Worm (Caenorhabditis elegans) whole organism, L2 larva: ENCODE measurements around the gene srb-5.

Source experiments
- C34F6.9 ChIP-seq: fragments of 150-350 bp; optimal IDR thresholded peaks from 2 replicates; lab custom pipeline; 2014; ENCODE audit warnings: missing biosample characterization, missing genetic modification characterization
- R02D3.7 ChIP-seq: fragments of 150-350 bp; optimal IDR thresholded peaks from 2 replicates; lab custom pipeline; 2014; ENCODE audit warnings: missing biosample characterization, missing genetic modification characterization
- Y55F3AM.14 ChIP-seq: fragments of 200-800 bp; sonication (Bioruptor generic); optimal IDR thresholded peaks from 2 replicates; lab custom pipeline; 2018; ENCODE audit warnings: mild to moderate bottlenecking, missing genetic modification characterization, missing compliant biosample characterization
- ZK546.5 ChIP-seq: sonication (generic microtip); optimal IDR thresholded peaks from 2 replicates; lab custom pipeline; 2017; ENCODE audit warnings: missing biosample characterization, missing genetic modification characterization
- alr-1 ChIP-seq: fragments of 150-350 bp; optimal IDR thresholded peaks from 2 replicates; lab custom pipeline; 2014; ENCODE audit warnings: missing biosample characterization, missing genetic modification characterization
- aly-2 ChIP-seq: fragments of 150-350 bp; optimal IDR thresholded peaks from 2 replicates; lab custom pipeline; 2014; ENCODE audit warnings: missing biosample characterization, missing genetic modification characterization
- ama-1 ChIP-seq: fragments of 150-350 bp; optimal IDR thresholded peaks from 2 replicates; lab custom pipeline; 2018; ENCODE audit warnings: inconsistent platforms
- ceh-16 ChIP-seq: fragments of 150-350 bp; optimal IDR thresholded peaks from 2 replicates; lab custom pipeline; 2014; ENCODE audit warnings: missing biosample characterization, missing genetic modification characterization
- crh-2 ChIP-seq: sonication (generic microtip); optimal IDR thresholded peaks from 2 replicates; lab custom pipeline; 2017; ENCODE audit warnings: missing biosample characterization, missing genetic modification characterization
- dmd-4 ChIP-seq: sonication (generic microtip); optimal IDR thresholded peaks from 2 replicates; lab custom pipeline; 2017; ENCODE audit warnings: missing biosample characterization, missing genetic modification characterization
- elt-1 ChIP-seq: fragments of 150-350 bp; optimal IDR thresholded peaks from 2 replicates; lab custom pipeline; 2014; ENCODE audit warnings: missing biosample characterization, missing genetic modification characterization
- fos-1 ChIP-seq: fragments of 150-350 bp; optimal IDR thresholded peaks from 2 replicates; lab custom pipeline; 2014; ENCODE audit warnings: missing biosample characterization, missing genetic modification characterization
- gmeb-1 ChIP-seq: fragments of 150-350 bp; optimal IDR thresholded peaks from 2 replicates; lab custom pipeline; 2014; ENCODE audit warnings: missing biosample characterization, missing genetic modification characterization
- lin-11 ChIP-seq: fragments of 150-350 bp; sonication (generic microtip); optimal IDR thresholded peaks from 2 replicates; lab custom pipeline; 2014; ENCODE audit warnings: missing biosample characterization, missing genetic modification characterization, inconsistent platforms, mixed read lengths
- lin-13 ChIP-seq: fragments of 150-350 bp; optimal IDR thresholded peaks from 2 replicates; lab custom pipeline; 2014; ENCODE audit warnings: missing biosample characterization, missing genetic modification reagents, missing genetic modification characterization
- lin-39 ChIP-seq: fragments of 150-350 bp; optimal IDR thresholded peaks from 2 replicates; lab custom pipeline; 2014; ENCODE audit warnings: missing biosample characterization, missing genetic modification reagents, missing genetic modification characterization
- lsy-2 ChIP-seq, 2 experiments: fragments of 150-350 bp in 1 of 2; sonication (generic microtip) in 1 of 2; optimal IDR thresholded peaks; 2 replicates each; lab custom pipeline; 2014 to 2017; ENCODE audit warnings: missing biosample characterization in 2 of 2, missing genetic modification characterization in 2 of 2
- mab-5 ChIP-seq: fragments of 150-350 bp; optimal IDR thresholded peaks from 2 replicates; lab custom pipeline; 2014; ENCODE audit warnings: missing biosample characterization, missing genetic modification characterization
- mbf-1 ChIP-seq: sonication (generic microtip); optimal IDR thresholded peaks from 2 replicates; lab custom pipeline; 2017; ENCODE audit warnings: missing biosample characterization, missing genetic modification characterization
- mdl-1 ChIP-seq, 2 experiments: fragments of 150-350 bp in 1 of 2; sonication (generic microtip) in 1 of 2; optimal IDR thresholded peaks; 2 replicates each; lab custom pipeline; 2017; ENCODE audit warnings: missing biosample characterization in 2 of 2, missing genetic modification characterization in 2 of 2
- nhr-10 ChIP-seq: sonication (generic microtip); optimal IDR thresholded peaks from 2 replicates; lab custom pipeline; 2017; ENCODE audit warnings: missing biosample characterization, missing genetic modification characterization
- nhr-11 ChIP-seq: fragments of 150-350 bp; optimal IDR thresholded peaks from 2 replicates; lab custom pipeline; 2014; ENCODE audit warnings: missing biosample characterization, missing genetic modification characterization
- nhr-12 ChIP-seq: fragments of 150-350 bp; optimal IDR thresholded peaks from 2 replicates; lab custom pipeline; 2014; ENCODE audit warnings: missing biosample characterization, missing genetic modification characterization
- nhr-23 ChIP-seq: fragments of 150-350 bp; optimal IDR thresholded peaks from 2 replicates; lab custom pipeline; 2014; ENCODE audit warnings: missing biosample characterization, missing genetic modification reagents, missing genetic modification characterization
- nhr-237 ChIP-seq: fragments of 150-350 bp; optimal IDR thresholded peaks from 2 replicates; lab custom pipeline; 2014; ENCODE audit warnings: missing biosample characterization, missing genetic modification characterization
- nhr-25 ChIP-seq: fragments of 150-350 bp; sonication (generic microtip); optimal IDR thresholded peaks from 3 replicates; lab custom pipeline; 2014; ENCODE audit warnings: missing biosample characterization, missing genetic modification characterization
- nhr-6 ChIP-seq: fragments of 150-350 bp; optimal IDR thresholded peaks from 2 replicates; lab custom pipeline; 2014; ENCODE audit warnings: missing biosample characterization, missing genetic modification characterization
- peb-1 ChIP-seq: fragments of 150-350 bp; optimal IDR thresholded peaks from 2 replicates; lab custom pipeline; 2014; ENCODE audit warnings: missing biosample characterization, missing genetic modification characterization
- sem-4 ChIP-seq: fragments of 150-350 bp; optimal IDR thresholded peaks from 2 replicates; lab custom pipeline; 2014; ENCODE audit warnings: missing biosample characterization, missing genetic modification reagents, missing genetic modification characterization
- skn-1 ChIP-seq: sonication (generic microtip); optimal IDR thresholded peaks from 2 replicates; lab custom pipeline; 2017; ENCODE audit warnings: missing biosample characterization, missing genetic modification characterization
- sma-3 ChIP-seq: sonication (generic microtip); optimal IDR thresholded peaks from 2 replicates; lab custom pipeline; 2016; ENCODE audit warnings: missing genetic modification reagents, missing genetic modification characterization, missing compliant biosample characterization
- sma-9 ChIP-seq, 2 experiments: fragments of 150-350 bp in 1 of 2; sonication (generic microtip) in 1 of 2; optimal IDR thresholded peaks; 2 replicates each; lab custom pipeline; 2014 to 2016; ENCODE audit warnings: missing genetic modification characterization in 2 of 2, mild to moderate bottlenecking in 1 of 2, missing biosample characterization in 1 of 2, missing compliant biosample characterization in 1 of 2, missing genetic modification reagents in 1 of 2, moderate library complexity in 1 of 2
- snpc-4 ChIP-seq: fragments of 150-350 bp; optimal IDR thresholded peaks from 2 replicates; lab custom pipeline; 2014; ENCODE audit warnings: missing biosample characterization, missing genetic modification characterization
- unc-62 ChIP-seq: fragments of 150-350 bp; optimal IDR thresholded peaks from 2 replicates; lab custom pipeline; 2014; ENCODE audit warnings: missing biosample characterization, missing genetic modification reagents, missing genetic modification characterization
- ztf-1 ChIP-seq: fragments of 200-800 bp; sonication (Bioruptor generic); conservative IDR thresholded peaks from 2 replicates; pipeline ENCODE4 v1.3.6; 2022; ENCODE audit warnings: missing genetic modification characterization, missing compliant biosample characterization
- ztf-11 ChIP-seq: sonication (generic microtip); optimal IDR thresholded peaks from 2 replicates; lab custom pipeline; 2017; ENCODE audit warnings: missing biosample characterization, missing genetic modification characterization
- ztf-4 ChIP-seq: fragments of 150-350 bp; optimal IDR thresholded peaks from 2 replicates; lab custom pipeline; 2014; ENCODE audit warnings: missing biosample characterization, missing genetic modification characterization

Gene srb-5

DNA sequence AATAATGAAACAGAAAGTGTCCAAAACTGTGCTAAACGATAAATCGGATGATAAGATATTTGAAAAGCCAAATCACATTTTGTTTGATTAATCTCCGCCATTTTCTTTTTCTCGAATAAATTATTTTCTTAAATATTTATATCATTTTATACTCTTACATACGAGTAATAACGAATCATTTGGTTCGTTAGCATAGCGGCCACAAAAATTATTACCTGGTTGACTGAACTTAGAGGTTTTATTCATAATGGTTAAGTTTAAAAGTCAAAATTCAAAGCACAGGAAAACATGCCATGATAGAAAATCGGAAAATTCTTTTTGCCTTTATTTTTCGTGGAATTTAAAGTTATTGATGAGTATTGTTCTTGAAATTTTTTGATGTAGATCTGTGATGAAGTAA, at the start of gene srb-5:
Gene srb-5 (minus strand): TSS at position 101 of the 400 bp plus-strand sequence.
- TF ChIP-seq ama-1 (lab: Kevin White, UChicago) = no peak
- TF ChIP-seq ztf-4 = no peak
- no peak for TF ChIP-seq lin-39 (tag; lab: Kevin White, UChicago)
- TF ChIP-seq alr-1 = no peak
- TF ChIP-seq nhr-11 = no peak
- no peak for TF ChIP-seq mbf-1
- TF ChIP-seq gmeb-1 = no peak
- TF ChIP-seq, all 48 proteins: peak for 0

DNA sequence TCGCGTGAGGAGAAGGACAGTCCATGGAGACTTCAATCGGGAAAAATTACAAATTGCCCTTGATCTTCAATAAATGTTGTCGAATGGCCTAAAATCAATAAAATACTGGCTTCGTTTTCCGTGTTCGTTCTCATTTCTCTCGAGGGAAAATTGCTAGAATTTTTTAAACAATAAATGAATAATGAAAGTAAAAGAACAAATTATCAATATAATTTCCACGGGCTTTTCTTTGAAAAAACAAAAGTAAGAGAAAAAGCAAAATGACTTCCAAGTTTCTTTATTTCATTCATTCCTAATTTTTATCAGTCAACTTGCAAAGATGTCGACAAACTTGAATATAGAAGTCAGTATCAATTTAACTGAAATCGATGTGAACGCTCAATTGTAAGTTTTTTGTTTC, 49.5 kb upstream of the srb-5 start, which contains the start of gene C34F11.1:
Gene C34F11.1 (plus strand): TSS at position 301 of the 400 bp plus-strand sequence.
- TF ChIP-seq mdl-1 (tag; optimal IDR thresholded peaks at IDR 0.05; lab: Kevin White, UChicago) = no peak
- TF ChIP-seq nhr-10 (tag; lab: Kevin White, UChicago) = no peak
- TF ChIP-seq sma-9 (GFP tag; optimal IDR thresholded peaks at IDR 0.05; lab: Kevin White, UChicago) = no peak
- no peak for TF ChIP-seq sma-9 (tag; optimal IDR thresholded peaks at IDR 0.05; lab: Kevin White, UChicago)
- no peak for TF ChIP-seq aly-2 (tag; lab: Kevin White, UChicago)
- no peak for TF ChIP-seq nhr-6
- no peak for TF ChIP-seq lsy-2 (tag; optimal IDR thresholded peaks at IDR 0.05; lab: Kevin White, UChicago)
- no peak for TF ChIP-seq ztf-1
- no peak for TF ChIP-seq nhr-25 (tag; lab: Kevin White, UChicago)

DNA sequence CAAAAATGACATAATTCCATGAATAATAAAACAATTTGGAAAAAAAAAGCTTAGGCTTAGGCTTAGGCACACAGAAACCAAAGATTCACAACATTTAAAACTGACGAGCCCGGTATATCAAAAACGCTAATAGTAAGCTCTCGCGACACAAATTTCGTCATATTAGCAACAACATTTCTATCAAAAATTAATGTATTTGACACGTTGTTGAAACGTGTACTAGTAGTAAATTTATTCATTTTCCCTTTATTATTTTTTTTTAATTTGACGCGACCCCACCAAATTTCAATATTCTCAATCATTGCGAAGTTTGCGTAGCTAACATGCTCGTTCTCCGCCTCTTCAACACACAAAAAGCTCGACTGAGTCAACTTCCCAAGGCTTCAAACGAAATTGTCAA, 48.8 kb upstream of the srb-5 start, which contains the start of gene C34F11.2:
Gene C34F11.2 (plus strand): TSS at position 301 of the 400 bp plus-strand sequence.
- TF ChIP-seq nhr-237 (tag; lab: Kevin White, UChicago) (no peak), nhr-6 (no peak), sma-3 (GFP tag; lab: Kevin White, UChicago) (no peak)

DNA sequence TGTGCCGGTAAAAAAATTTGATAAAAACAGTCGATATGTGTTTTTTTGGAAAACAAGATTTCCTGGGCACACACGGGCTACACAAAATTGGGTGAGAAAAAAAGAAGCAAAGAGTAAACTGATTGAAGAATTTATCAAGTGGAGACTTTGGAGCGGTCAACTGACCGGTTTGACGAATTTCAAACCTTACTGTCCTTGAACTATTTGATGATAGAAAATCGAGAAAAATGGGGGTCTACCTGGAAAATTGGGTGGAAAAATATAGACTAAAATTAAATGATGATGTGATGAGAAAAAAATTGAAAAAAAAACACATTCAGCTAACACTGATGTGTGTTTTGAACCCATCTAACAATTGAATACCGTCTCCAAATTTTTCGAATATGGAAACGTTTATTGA, 47.6 kb upstream of the srb-5 start, which contains the start of gene C34F11.8:
Gene C34F11.8 (minus strand): TSS at position 135 of the 400 bp plus-strand sequence.
- TF ChIP-seq mbf-1 (no peak), aly-2 (tag; lab: Kevin White, UChicago) (no peak), sma-3 (GFP tag; lab: Kevin White, UChicago) (peak; percentile 1), lsy-2 (tag; optimal IDR thresholded peaks at IDR 0.05; lab: Kevin White, UChicago) (no peak), snpc-4 (tag; lab: Kevin White, UChicago) (no peak), nhr-25 (tag; lab: Kevin White, UChicago) (peak; percentile 43), ZK546.5 (tag; lab: Kevin White, UChicago) (no peak), sem-4 (tag; lab: Kevin White, UChicago) (no peak), nhr-237 (tag; lab: Kevin White, UChicago) (no peak), nhr-11 (no peak), ztf-1 (no peak), nhr-12 (no peak)

DNA sequence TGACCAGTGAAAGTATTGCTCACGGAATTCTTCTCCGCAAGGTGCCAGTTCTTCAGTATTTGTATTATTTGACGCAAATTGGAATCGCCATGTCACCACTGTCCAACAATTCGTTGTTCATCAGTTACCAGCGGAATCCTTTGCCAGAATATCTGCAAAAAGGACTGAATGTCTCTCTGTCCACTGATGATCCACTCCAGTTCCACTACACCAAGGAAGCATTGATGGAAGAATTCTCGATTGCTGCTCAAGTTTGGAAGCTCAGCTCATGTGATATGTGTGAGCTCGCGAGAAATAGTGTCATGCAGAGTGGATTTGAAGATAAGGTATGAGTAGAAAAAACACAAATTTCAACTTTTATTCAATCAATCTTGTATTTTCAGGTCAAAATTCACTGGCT, 45.9 kb upstream of the srb-5 start:
- TF ChIP-seq sma-3 (GFP tag; lab: Kevin White, UChicago) = peak; percentile 32
- no peak for TF ChIP-seq mbf-1

DNA sequence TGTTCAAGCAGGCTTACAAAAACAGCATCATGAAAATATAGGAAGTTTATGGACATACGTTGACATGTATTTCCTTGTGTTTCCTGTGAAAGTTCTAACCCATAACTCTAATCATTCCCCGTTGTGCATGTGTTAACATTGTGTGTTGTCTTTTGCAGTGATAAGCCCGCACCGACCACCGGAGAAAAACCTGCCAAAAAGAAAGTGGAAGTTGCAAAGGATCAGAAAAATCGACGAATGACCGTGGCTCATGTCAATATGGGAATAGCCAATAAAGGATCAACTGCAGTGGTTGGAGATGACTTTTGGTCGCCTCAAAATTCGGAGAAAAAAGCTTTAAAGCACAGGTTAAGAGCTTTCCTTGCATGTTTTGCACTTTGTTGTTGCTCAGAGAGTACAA, 42.1 kb upstream of the srb-5 start:
- no peak for TF ChIP-seq lin-13 (GFP tag; lab: Kevin White, UChicago)
- no peak for TF ChIP-seq ceh-16 (tag; lab: Kevin White, UChicago)
- TF ChIP-seq R02D3.7 (tag; lab: Kevin White, UChicago) = no peak
- TF ChIP-seq Y55F3AM.14 (GFP tag; lab: Kevin White, UChicago) = no peak
- no peak for TF ChIP-seq mdl-1 (tag; optimal IDR thresholded peaks at IDR 0.05; lab: Kevin White, UChicago)
- TF ChIP-seq snpc-4 (tag; lab: Kevin White, UChicago) = no peak
- TF ChIP-seq nhr-12 = no peak
- TF ChIP-seq nhr-237 (tag; lab: Kevin White, UChicago) = no peak
- no peak for TF ChIP-seq skn-1 (tag; lab: Kevin White, UChicago)
- TF ChIP-seq dmd-4 = no peak
- TF ChIP-seq peb-1 (tag; lab: Kevin White, UChicago) = no peak

DNA sequence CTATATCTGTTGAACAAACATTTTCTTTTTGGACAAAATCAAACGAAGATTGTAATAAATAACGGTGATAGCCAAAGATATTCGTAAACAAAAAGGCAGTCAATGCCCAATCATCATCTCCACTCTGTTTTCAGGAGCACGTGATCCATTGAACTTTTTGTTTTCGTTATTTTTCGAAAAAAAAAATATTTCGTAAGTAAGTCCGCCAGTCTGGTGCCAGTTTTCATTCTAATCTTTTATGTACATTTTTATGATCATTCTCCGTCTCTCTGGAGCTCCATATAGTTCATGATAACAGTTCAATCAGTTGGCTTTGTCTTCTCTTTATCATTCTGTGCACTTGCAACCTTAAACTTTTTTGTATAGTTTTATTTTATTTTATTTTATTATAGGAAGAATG, 39.7 kb upstream of the srb-5 start, which contains the start of gene ampd-1:
Gene ampd-1 (plus strand): TSS at position 393 of the 400 bp plus-strand sequence.
- TF ChIP-seq alr-1 = no peak
- no peak for TF ChIP-seq nhr-25 (tag; lab: Kevin White, UChicago)
- TF ChIP-seq unc-62 = no peak
- no peak for TF ChIP-seq sem-4 (tag; lab: Kevin White, UChicago)
- TF ChIP-seq nhr-23 = no peak
- TF ChIP-seq lsy-2 (tag; optimal IDR thresholded peaks at IDR 0.05; lab: Kevin White, UChicago) = no peak
- TF ChIP-seq mab-5 (tag; lab: Kevin White, UChicago) = no peak
- TF ChIP-seq nhr-10 (tag; lab: Kevin White, UChicago) = no peak
- no peak for TF ChIP-seq lin-11 (tag; lab: Kevin White, UChicago)
- TF ChIP-seq lin-39 (tag; lab: Kevin White, UChicago) = no peak
- no peak for TF ChIP-seq dmd-4
- peak; percentile 30 for TF ChIP-seq sma-9 (GFP tag; optimal IDR thresholded peaks at IDR 0.05; lab: Kevin White, UChicago)
- TF ChIP-seq sma-9 (tag; optimal IDR thresholded peaks at IDR 0.05; lab: Kevin White, UChicago) = no peak
- TF ChIP-seq ZK546.5 (tag; lab: Kevin White, UChicago) = no peak
- TF ChIP-seq ceh-16 (tag; lab: Kevin White, UChicago) = no peak
- peak; percentile 16 for TF ChIP-seq sma-3 (GFP tag; lab: Kevin White, UChicago)
- TF ChIP-seq R02D3.7 (tag; lab: Kevin White, UChicago) = no peak
- peak; percentile 60 for TF ChIP-seq fos-1
- TF ChIP-seq crh-2 (tag; lab: Kevin White, UChicago) = no peak
- peak; percentile 38 for TF ChIP-seq C34F6.9 (tag; lab: Kevin White, UChicago)
- TF ChIP-seq elt-1 = no peak
- TF ChIP-seq ztf-11 (tag; lab: Kevin White, UChicago) = no peak
- no peak for TF ChIP-seq mbf-1
- TF ChIP-seq nhr-11 = no peak
- no peak for TF ChIP-seq aly-2 (tag; lab: Kevin White, UChicago)
- no peak for TF ChIP-seq ama-1 (lab: Kevin White, UChicago)
